Fruit fly (Drosophila melanogaster) whole organism: Measurements from ENCODE around the gene alpha-Est5.

Experiments used
- CG8478 ChIP-seq: fragments of >200 bp; optimal IDR thresholded peaks from 2 replicates; lab custom pipeline; 2018; ENCODE audit warnings: inconsistent platforms
- Dll ChIP-seq: fragments of >200 bp; optimal IDR thresholded peaks from 2 replicates; lab custom pipeline; 2017
- pan ChIP-seq: fragments of >200 bp; optimal IDR thresholded peaks from 2 replicates; lab custom pipeline; 2017
- psq ChIP-seq: fragments of >200 bp; optimal IDR thresholded peaks from 2 replicates; lab custom pipeline; 2017
- usp ChIP-seq: fragments of >200 bp; optimal IDR thresholded peaks from 2 replicates; lab custom pipeline; 2017; ENCODE audit warnings: missing biosample characterization, missing genetic modification characterization, mixed read lengths

DNA sequence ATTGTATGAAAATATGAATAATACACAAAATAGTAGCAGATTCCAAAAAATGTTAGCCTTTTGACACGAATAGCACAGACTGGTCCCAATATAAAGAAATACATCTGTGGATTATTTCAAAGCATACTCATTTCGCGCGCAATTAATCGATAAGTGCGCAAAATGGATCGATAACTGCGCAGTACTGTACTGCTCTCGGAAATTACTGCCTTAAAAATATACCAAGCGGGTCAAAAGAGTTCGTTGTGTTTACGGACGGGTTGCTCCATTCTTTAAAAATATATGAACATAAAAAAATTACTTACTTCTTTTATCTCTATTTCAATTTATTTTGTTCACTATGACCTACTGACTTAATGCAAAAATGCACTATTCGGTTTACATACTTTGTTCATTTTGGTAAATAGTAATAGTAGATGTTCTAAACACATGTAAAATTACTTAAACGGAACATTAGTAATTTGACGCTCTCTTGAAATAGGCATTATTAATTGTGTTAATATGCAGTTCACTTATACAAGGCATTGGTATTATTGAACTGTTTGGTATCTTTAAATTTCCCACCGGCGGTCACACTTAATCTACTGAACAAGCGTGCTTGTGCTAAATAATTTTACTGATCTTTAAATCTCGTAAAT, 5.9 kb downstream of the alpha-Est5 start, which contains the start of the genes Rtnl2 and alphaTub84D:
- TF ChIP-seq pan (no peak), usp (GFP tag; lab: Kevin White, UChicago) (no peak), Dll (lab: Kevin White, UChicago) (no peak), CG8478 (no peak), psq (lab: Kevin White, UChicago) (no peak)
